Worm (Caenorhabditis elegans) whole organism, L3 larva: ENCODE data around the gene cyp-33B1.

Experiments used
- R02D3.7 ChIP-seq: fragments of 150-350 bp; optimal IDR thresholded peaks from 2 replicates; lab custom pipeline; 2014; ENCODE audit warnings: missing biosample characterization, missing genetic modification characterization
- aly-2 ChIP-seq: fragments of 150-350 bp; optimal IDR thresholded peaks from 2 replicates; lab custom pipeline; 2014; ENCODE audit warnings: missing biosample characterization, missing genetic modification characterization
- ama-1 ChIP-seq: fragments of 150-350 bp; optimal IDR thresholded peaks from 2 replicates; lab custom pipeline; 2018
- ceh-16 ChIP-seq: sonication (generic microtip); optimal IDR thresholded peaks from 2 replicates; lab custom pipeline; 2017; ENCODE audit warnings: missing biosample characterization, missing genetic modification characterization
- ceh-28 ChIP-seq: fragments of 150-350 bp; optimal IDR thresholded peaks from 2 replicates; lab custom pipeline; 2014; ENCODE audit warnings: missing biosample characterization, missing genetic modification reagents, missing genetic modification characterization
- ceh-82 ChIP-seq: fragments of 150-350 bp; optimal IDR thresholded peaks from 2 replicates; lab custom pipeline; 2014; ENCODE audit warnings: missing biosample characterization, missing genetic modification characterization
- ceh-9 ChIP-seq: sonication (generic microtip); optimal IDR thresholded peaks from 2 replicates; lab custom pipeline; 2018; ENCODE audit warnings: missing biosample characterization, missing genetic modification characterization
- daf-12 ChIP-seq: fragments of 150-350 bp; optimal IDR thresholded peaks from 2 replicates; lab custom pipeline; 2014; ENCODE audit warnings: missing biosample characterization, missing genetic modification reagents, missing genetic modification characterization
- egl-27 ChIP-seq: sonication (generic microtip); optimal IDR thresholded peaks from 4 replicates; lab custom pipeline; 2017; ENCODE audit warnings: missing biosample characterization, missing genetic modification reagents, missing genetic modification characterization
- egl-5 ChIP-seq: fragments of 150-350 bp; optimal IDR thresholded peaks from 2 replicates; lab custom pipeline; 2017; ENCODE audit warnings: missing biosample characterization, missing genetic modification reagents, missing genetic modification characterization, inconsistent platforms
- elt-1 ChIP-seq: fragments of 150-350 bp; optimal IDR thresholded peaks from 2 replicates; lab custom pipeline; 2014; ENCODE audit warnings: missing biosample characterization, missing genetic modification characterization
- elt-2 ChIP-seq: sonication (generic microtip); optimal IDR thresholded peaks from 2 replicates; lab custom pipeline; 2016; ENCODE audit warnings: missing genetic modification reagents, mild to moderate bottlenecking, missing genetic modification characterization, missing compliant biosample characterization
- elt-3 ChIP-seq, 3 experiments: fragments of 150-350 bp in 1 of 3; sonication (generic microtip) in 2 of 3; optimal IDR thresholded peaks; 2 replicates in 2 of 3; 4 replicates in 1 of 3; lab custom pipeline; 2014 to 2017; ENCODE audit warnings: missing biosample characterization in 3 of 3, missing genetic modification characterization in 3 of 3
- eor-1 ChIP-seq, 2 experiments: fragments of 150-350 bp; optimal IDR thresholded peaks; 2 replicates each; lab custom pipeline; 2014 to 2018; ENCODE audit warnings: missing biosample characterization in 2 of 2, missing genetic modification characterization in 2 of 2
- fkh-10 ChIP-seq: sonication (generic microtip); optimal IDR thresholded peaks from 2 replicates; lab custom pipeline; 2017; ENCODE audit warnings: missing biosample characterization, missing genetic modification reagents, missing genetic modification characterization
- fkh-2 ChIP-seq: fragments of 150-350 bp; optimal IDR thresholded peaks from 2 replicates; lab custom pipeline; 2014; ENCODE audit warnings: missing biosample characterization, missing genetic modification reagents, missing genetic modification characterization
- fos-1 ChIP-seq: fragments of 150-350 bp; optimal IDR thresholded peaks from 2 replicates; lab custom pipeline; 2014; ENCODE audit warnings: missing biosample characterization, missing genetic modification characterization
- jun-1 ChIP-seq: fragments of 150-350 bp; optimal IDR thresholded peaks from 2 replicates; lab custom pipeline; 2014; ENCODE audit warnings: missing biosample characterization, missing genetic modification reagents, missing genetic modification characterization
- lin-15B ChIP-seq: fragments of 150-350 bp; optimal IDR thresholded peaks from 2 replicates; lab custom pipeline; 2014; ENCODE audit warnings: missing biosample characterization, missing genetic modification characterization
- lin-39 ChIP-seq: fragments of 150-350 bp; optimal IDR thresholded peaks from 2 replicates; lab custom pipeline; 2018; ENCODE audit warnings: missing biosample characterization, missing genetic modification reagents, missing genetic modification characterization
- lsy-12 ChIP-seq: sonication (generic microtip); optimal IDR thresholded peaks from 2 replicates; lab custom pipeline; 2016; ENCODE audit warnings: mild to moderate bottlenecking, missing genetic modification characterization, missing compliant biosample characterization
- mdl-1 ChIP-seq: fragments of 150-350 bp; optimal IDR thresholded peaks from 2 replicates; lab custom pipeline; 2014; ENCODE audit warnings: missing biosample characterization, missing genetic modification characterization
- mml-1 ChIP-seq: fragments of 150-350 bp; sonication (generic microtip); optimal IDR thresholded peaks from 3 replicates; lab custom pipeline; 2014; ENCODE audit warnings: missing biosample characterization, missing genetic modification characterization
- nfya-1 ChIP-seq: sonication (generic microtip); optimal IDR thresholded peaks from 2 replicates; lab custom pipeline; 2017; ENCODE audit warnings: missing genetic modification characterization, mild to moderate bottlenecking, missing compliant biosample characterization, antibody characterized with exemption, moderate library complexity; ENCODE audit not compliant: insufficient read depth
- nhr-11 ChIP-seq: fragments of 150-350 bp; optimal IDR thresholded peaks from 2 replicates; lab custom pipeline; 2014; ENCODE audit warnings: missing biosample characterization, missing genetic modification characterization
- nhr-23 ChIP-seq: fragments of 150-350 bp; optimal IDR thresholded peaks from 2 replicates; lab custom pipeline; 2014; ENCODE audit warnings: missing biosample characterization, missing genetic modification reagents, missing genetic modification characterization
- nhr-237 ChIP-seq: fragments of 150-350 bp; optimal IDR thresholded peaks from 2 replicates; lab custom pipeline; 2014; ENCODE audit warnings: missing biosample characterization, missing genetic modification characterization
- nhr-25 ChIP-seq: sonication (generic microtip); optimal IDR thresholded peaks from 2 replicates; lab custom pipeline; 2017; ENCODE audit warnings: missing biosample characterization, missing genetic modification characterization
- nhr-28 ChIP-seq: fragments of 150-350 bp; optimal IDR thresholded peaks from 2 replicates; lab custom pipeline; 2014; ENCODE audit warnings: missing biosample characterization, missing genetic modification characterization
- nhr-43 ChIP-seq: sonication (generic microtip); optimal IDR thresholded peaks from 2 replicates; lab custom pipeline; 2016; ENCODE audit warnings: mild to moderate bottlenecking, missing genetic modification characterization, missing compliant biosample characterization; ENCODE audit not compliant: poor library complexity, severe bottlenecking
- nhr-67 ChIP-seq: fragments of 150-350 bp; optimal IDR thresholded peaks from 2 replicates; lab custom pipeline; 2014; ENCODE audit warnings: missing biosample characterization, missing genetic modification characterization
- nhr-76 ChIP-seq: fragments of 150-350 bp; sonication (generic microtip); optimal IDR thresholded peaks from 5 replicates; lab custom pipeline; 2014; ENCODE audit warnings: missing biosample characterization, missing genetic modification characterization
- nhr-77 ChIP-seq: fragments of 150-350 bp; optimal IDR thresholded peaks from 2 replicates; lab custom pipeline; 2014; ENCODE audit warnings: missing biosample characterization, missing genetic modification characterization
- pha-4 ChIP-seq: fragments of 150-350 bp; optimal IDR thresholded peaks from 2 replicates; lab custom pipeline; 2014; ENCODE audit warnings: missing biosample characterization, missing genetic modification reagents, missing genetic modification characterization
- pqm-1 ChIP-seq: fragments of 150-350 bp; optimal IDR thresholded peaks from 2 replicates; lab custom pipeline; 2017; ENCODE audit warnings: missing biosample characterization, missing genetic modification characterization, inconsistent platforms
- sea-2 ChIP-seq: fragments of 150-350 bp; sonication (generic microtip); optimal IDR thresholded peaks from 4 replicates; lab custom pipeline; 2014; ENCODE audit warnings: missing biosample characterization, missing genetic modification reagents, missing genetic modification characterization
- snpc-4 ChIP-seq: fragments of 150-350 bp; optimal IDR thresholded peaks from 2 replicates; lab custom pipeline; 2014; ENCODE audit warnings: missing biosample characterization, missing genetic modification characterization
- tbx-2 ChIP-seq: sonication (generic microtip); optimal IDR thresholded peaks from 2 replicates; lab custom pipeline; 2016; ENCODE audit warnings: mild to moderate bottlenecking, missing genetic modification characterization, missing compliant biosample characterization
- unc-39 ChIP-seq: sonication (generic microtip); optimal IDR thresholded peaks from 4 replicates; lab custom pipeline; 2017; ENCODE audit warnings: missing biosample characterization, missing genetic modification characterization
- unc-62 ChIP-seq: fragments of 150-350 bp; sonication (generic microtip); optimal IDR thresholded peaks from 4 replicates; lab custom pipeline; 2014; ENCODE audit warnings: missing biosample characterization, missing genetic modification reagents, missing genetic modification characterization
- zag-1 ChIP-seq: fragments of 150-350 bp; optimal IDR thresholded peaks from 2 replicates; lab custom pipeline; 2014; ENCODE audit warnings: missing biosample characterization, missing genetic modification characterization
- ztf-11 ChIP-seq: fragments of 150-350 bp; optimal IDR thresholded peaks from 2 replicates; lab custom pipeline; 2014; ENCODE audit warnings: missing biosample characterization, missing genetic modification characterization
- ztf-4 ChIP-seq: fragments of 150-350 bp; optimal IDR thresholded peaks from 2 replicates; lab custom pipeline; 2014; ENCODE audit warnings: missing biosample characterization, missing genetic modification characterization

cyp-33B1 gene

ce11 chrV:9073322-9074038, 32.4 kb downstream of the cyp-33B1 start, which contains the start of gene oac-50:
Gene oac-50, minus strand, starts transcription at chrV:9073540.
- no peak for TF ChIP-seq ama-1 (lab: Kevin White, UChicago)
- no peak for TF ChIP-seq nfya-1 (tag; lab: Kevin White, UChicago)
- TF ChIP-seq lsy-12 (tag; lab: Kevin White, UChicago): no peak
- no peak for TF ChIP-seq sea-2
- TF ChIP-seq ceh-82 (tag; lab: Kevin White, UChicago): no peak
- TF ChIP-seq elt-2 (tag; lab: Kevin White, UChicago): peak; percentile 55
- no peak for TF ChIP-seq ztf-11 (tag; lab: Kevin White, UChicago)
- no peak for TF ChIP-seq ceh-9
- TF ChIP-seq ceh-28 (tag; lab: Kevin White, UChicago): no peak
- no peak for TF ChIP-seq nhr-23 (tag; lab: Kevin White, UChicago)
- peak; percentile 82 for TF ChIP-seq pha-4
- no peak for TF ChIP-seq elt-1
- no peak for TF ChIP-seq mml-1
- no peak for TF ChIP-seq nhr-28 (tag; lab: Kevin White, UChicago)
- TF ChIP-seq fos-1 (tag; lab: Kevin White, UChicago): no peak
- TF ChIP-seq nhr-43 (tag; lab: Kevin White, UChicago): no peak
- TF ChIP-seq aly-2 (tag; lab: Kevin White, UChicago): no peak
- peak; percentile 79 for TF ChIP-seq pqm-1 (tag; lab: Kevin White, UChicago)
- no peak for TF ChIP-seq eor-1 (tag; optimal IDR thresholded peaks at IDR 0.05; lab: Kevin White, UChicago)
- no peak for TF ChIP-seq fkh-2 (tag; lab: Kevin White, UChicago)
- no peak for TF ChIP-seq jun-1
- no peak for TF ChIP-seq nhr-77 (tag; lab: Kevin White, UChicago)
- no peak for TF ChIP-seq unc-39 (tag; lab: Kevin White, UChicago)
- no peak for TF ChIP-seq R02D3.7
- no peak for TF ChIP-seq nhr-25 (tag; lab: Kevin White, UChicago)
- no peak for TF ChIP-seq nhr-67 (tag; lab: Kevin White, UChicago)

ce11 chrV:9074360-9074834, 33.3 kb downstream of the cyp-33B1 start:
- TF ChIP-seq pqm-1 (tag; lab: Kevin White, UChicago) (peak; percentile 92), ama-1 (lab: Kevin White, UChicago) (peak; percentile 79), aly-2 (tag; lab: Kevin White, UChicago) (peak; percentile 66), fkh-2 (tag; lab: Kevin White, UChicago) (no peak), nhr-237 (no peak), nfya-1 (tag; lab: Kevin White, UChicago) (no peak), nhr-25 (tag; lab: Kevin White, UChicago) (peak; percentile 39), nhr-11 (no peak), ceh-16 (tag; lab: Kevin White, UChicago) (no peak), elt-1 (no peak), pha-4 (peak; percentile 74), jun-1 (peak; percentile 68), tbx-2 (tag; lab: Kevin White, UChicago) (peak; percentile 2), egl-27 (no peak), elt-2 (tag; lab: Kevin White, UChicago) (peak; percentile 79), egl-5 (tag; lab: Kevin White, UChicago) (no peak), sea-2 (no peak), elt-3 (tag; optimal IDR thresholded peaks at IDR 0.05; lab: Kevin White, UChicago) (no peak)
- TF ChIP-seq, all 47 proteins: peak for 8

ce11 chrV:9075827-9076226, 34.7 kb downstream of the cyp-33B1 start:
- TF ChIP-seq ztf-4 (tag; lab: Kevin White, UChicago): no peak
- TF ChIP-seq nhr-67 (tag; lab: Kevin White, UChicago): no peak
- no peak for TF ChIP-seq snpc-4 (tag; lab: Kevin White, UChicago)
- no peak for TF ChIP-seq nhr-43 (tag; lab: Kevin White, UChicago)
- no peak for TF ChIP-seq eor-1 (tag; optimal IDR thresholded peaks at IDR 0.05; lab: Kevin White, UChicago)
- TF ChIP-seq nfya-1 (tag; lab: Kevin White, UChicago): peak; percentile 13
- TF ChIP-seq unc-39 (tag; lab: Kevin White, UChicago): no peak
- peak; percentile 90 for TF ChIP-seq pha-4
- no peak for TF ChIP-seq fkh-10 (GFP tag; lab: Kevin White, UChicago)
- no peak for TF ChIP-seq elt-1
- no peak for TF ChIP-seq nhr-11
- no peak for TF ChIP-seq nhr-23 (tag; lab: Kevin White, UChicago)
- no peak for TF ChIP-seq elt-2 (tag; lab: Kevin White, UChicago)
- no peak for TF ChIP-seq daf-12 (tag; lab: Kevin White, UChicago)
- TF ChIP-seq nhr-76 (tag; lab: Kevin White, UChicago): no peak
- TF ChIP-seq mml-1: no peak
- peak; percentile 18 for TF ChIP-seq mdl-1 (tag; lab: Kevin White, UChicago)
- no peak for TF ChIP-seq unc-62 (GFP tag; lab: Kevin White, UChicago)
- TF ChIP-seq aly-2 (tag; lab: Kevin White, UChicago): no peak
- no peak for TF ChIP-seq lin-15B
- no peak for TF ChIP-seq tbx-2 (tag; lab: Kevin White, UChicago)
- TF ChIP-seq pqm-1 (tag; lab: Kevin White, UChicago): peak; percentile 41
- TF ChIP-seq egl-27: no peak
- TF ChIP-seq lsy-12 (tag; lab: Kevin White, UChicago): no peak
- no peak for TF ChIP-seq zag-1 (tag; lab: Kevin White, UChicago)
- TF ChIP-seq ceh-28 (tag; lab: Kevin White, UChicago): no peak
- peak; percentile 25 for TF ChIP-seq jun-1
- TF ChIP-seq ama-1 (lab: Kevin White, UChicago): no peak
- TF ChIP-seq nhr-28 (tag; lab: Kevin White, UChicago): no peak
- TF ChIP-seq lin-39: no peak
- no peak for TF ChIP-seq nhr-77 (tag; lab: Kevin White, UChicago)
- TF ChIP-seq sea-2: no peak
- no peak for TF ChIP-seq elt-3 (tag; optimal IDR thresholded peaks at IDR 0.05; lab: Kevin White, UChicago)
